Fruit fly (Drosophila melanogaster) whole organism: Measurements from ENCODE around the gene Use1.

Experiments used
- CG8478 ChIP-seq: fragments of >200 bp; optimal IDR thresholded peaks from 2 replicates; lab custom pipeline; 2018; ENCODE audit warnings: inconsistent platforms
- Dll ChIP-seq: fragments of >200 bp; optimal IDR thresholded peaks from 2 replicates; lab custom pipeline; 2017
- EcR ChIP-seq, 2 experiments: fragments of >200 bp; optimal IDR thresholded peaks; 2 replicates each; lab custom pipeline; 2017; ENCODE audit warnings: missing biosample characterization in 2 of 2, missing genetic modification characterization in 2 of 2, missing genetic modification reagents in 2 of 2
- usp ChIP-seq: fragments of >200 bp; optimal IDR thresholded peaks from 2 replicates; lab custom pipeline; 2017; ENCODE audit warnings: missing biosample characterization, missing genetic modification characterization, mixed read lengths

dm6 chr3L:9114404-9114803 is 22.6 kb downstream of the Use1 start:
- TF ChIP-seq Dll (lab: Kevin White, UChicago) = no peak
- no peak for TF ChIP-seq CG8478 (lab: Kevin White, UChicago)
- no peak for TF ChIP-seq EcR (GFP tag; optimal IDR thresholded peaks at IDR 0.05; lab: Kevin White, UChicago)
- no peak for TF ChIP-seq usp
